Worm (Caenorhabditis elegans): ENCODE data around the gene mcd-1.

The mcd-1 gene

DNA sequence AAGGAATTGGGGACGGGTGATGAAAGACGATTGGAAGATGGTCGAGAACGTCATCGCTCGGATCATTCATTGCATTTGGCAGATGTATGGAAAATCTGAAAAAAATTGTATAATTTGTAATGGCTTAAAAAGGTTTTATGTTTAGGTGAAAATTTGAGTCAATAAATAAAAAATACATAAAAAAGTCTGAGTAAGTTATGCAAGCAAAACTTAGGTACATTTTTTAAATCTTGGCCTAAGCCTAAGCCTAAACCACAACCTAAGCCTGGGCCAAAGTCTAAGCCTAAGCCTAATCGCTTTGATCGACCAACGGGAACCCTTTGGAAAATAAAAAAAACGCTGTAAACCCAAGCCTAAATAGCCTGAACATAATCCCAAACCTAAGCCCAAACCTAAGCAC lies 43.6 kb downstream of the mcd-1 start, which contains the start of gene hot-3:
Gene hot-3, minus strand, starts transcription at position 101 of the 400 bp plus-strand sequence.
- TF ChIP-seq pqm-1 (tag; optimal IDR thresholded peaks at IDR 0.05) = no peak
- no peak for TF ChIP-seq pag-3 (tag; optimal IDR thresholded peaks at IDR 0.05; ENCODE audit: borderline replicate concordance)
- TF ChIP-seq ahr-1 (tag; optimal IDR thresholded peaks at IDR 0.05) = no peak
- no peak for TF ChIP-seq nhr-232 (tag; optimal IDR thresholded peaks at IDR 0.05)
- no peak for TF ChIP-seq hlh-8 (tag; optimal IDR thresholded peaks at IDR 0.05)
- no peak for TF ChIP-seq ztf-16 (tag; optimal IDR thresholded peaks at IDR 0.05)
- no peak for TF ChIP-seq hlh-30 (tag; optimal IDR thresholded peaks at IDR 0.05; ENCODE audit: insufficient read depth)
- no peak for TF ChIP-seq K02D7.2 (tag; optimal IDR thresholded peaks at IDR 0.05)
- no peak for TF ChIP-seq lin-11 (tag; optimal IDR thresholded peaks at IDR 0.05)
- TF ChIP-seq madf-2 (tag; optimal IDR thresholded peaks at IDR 0.05) = no peak
- TF ChIP-seq mec-3 (tag; optimal IDR thresholded peaks at IDR 0.05; ENCODE audit: borderline replicate concordance) = no peak

DNA sequence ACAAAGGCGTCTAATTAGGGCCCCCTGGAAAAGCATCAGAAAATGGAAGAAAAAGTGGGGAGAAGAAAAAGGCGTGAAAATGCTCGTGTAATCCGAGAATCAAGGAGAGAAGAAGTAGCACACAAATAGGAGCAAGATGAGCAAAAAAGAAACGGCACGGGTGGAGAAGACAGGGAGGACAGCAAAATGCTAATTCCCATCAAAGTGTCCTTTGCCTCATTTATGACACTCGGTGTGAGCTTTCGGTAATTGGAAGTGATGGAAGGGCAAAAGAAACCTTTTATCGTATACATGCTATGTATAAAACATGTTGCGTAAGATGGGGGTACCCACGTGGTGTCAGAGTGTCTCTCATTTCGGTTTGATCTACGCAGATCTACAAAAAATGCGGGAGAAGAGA lies 45.2 kb downstream of the mcd-1 start:
- TF ChIP-seq unc-42 (tag; optimal IDR thresholded peaks at IDR 0.05) (no peak), pax-1 (tag; optimal IDR thresholded peaks at IDR 0.05) (no peak)

DNA sequence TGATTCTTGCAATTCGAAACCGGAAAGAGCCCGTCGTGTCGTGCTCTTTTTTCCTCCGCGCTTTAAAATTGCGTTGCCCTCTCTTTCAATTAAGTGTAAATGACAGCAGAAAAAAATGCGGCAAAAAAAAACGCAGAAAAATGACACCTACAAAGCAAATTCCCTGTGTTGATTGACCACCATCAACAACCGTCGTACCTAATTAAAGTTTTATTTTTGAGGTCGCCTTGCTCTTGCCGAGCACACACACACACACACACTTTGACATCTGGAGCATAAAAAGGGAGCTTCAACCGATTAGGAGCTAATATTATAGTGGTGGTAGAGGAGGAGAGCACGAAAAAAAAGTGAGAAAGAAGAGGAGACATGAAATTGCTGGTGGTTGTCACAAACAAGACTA lies 47.6 kb downstream of the mcd-1 start:
- TF ChIP-seq ceh-30 (tag; optimal IDR thresholded peaks at IDR 0.05) (no peak), ceh-14 (tag; optimal IDR thresholded peaks at IDR 0.05) (no peak), rnt-1 (tag; optimal IDR thresholded peaks at IDR 0.05) (no peak), pros-1 (tag; optimal IDR thresholded peaks at IDR 0.05) (no peak), che-1 (tag; optimal IDR thresholded peaks at IDR 0.05) (no peak), hlh-6 (tag; optimal IDR thresholded peaks at IDR 0.05) (no peak), ceh-2 (tag; optimal IDR thresholded peaks at IDR 0.05) (no peak), madf-2 (tag; optimal IDR thresholded peaks at IDR 0.05) (no peak), nhr-11 (tag; optimal IDR thresholded peaks at IDR 0.05) (no peak), nhr-232 (tag; optimal IDR thresholded peaks at IDR 0.05) (no peak), sox-2 (GFP tag; IDR thresholded peaks at IDR 0.05) (no peak), unc-42 (tag; optimal IDR thresholded peaks at IDR 0.05) (no peak), ztf-16 (tag; optimal IDR thresholded peaks at IDR 0.05) (no peak), F13H6.1 (tag; optimal IDR thresholded peaks at IDR 0.05) (no peak), dve-1 (tag; optimal IDR thresholded peaks at IDR 0.05) (no peak), ceh-45 (GFP tag; IDR thresholded peaks at IDR 0.05) (no peak), pqm-1 (tag; optimal IDR thresholded peaks at IDR 0.05) (no peak)

DNA sequence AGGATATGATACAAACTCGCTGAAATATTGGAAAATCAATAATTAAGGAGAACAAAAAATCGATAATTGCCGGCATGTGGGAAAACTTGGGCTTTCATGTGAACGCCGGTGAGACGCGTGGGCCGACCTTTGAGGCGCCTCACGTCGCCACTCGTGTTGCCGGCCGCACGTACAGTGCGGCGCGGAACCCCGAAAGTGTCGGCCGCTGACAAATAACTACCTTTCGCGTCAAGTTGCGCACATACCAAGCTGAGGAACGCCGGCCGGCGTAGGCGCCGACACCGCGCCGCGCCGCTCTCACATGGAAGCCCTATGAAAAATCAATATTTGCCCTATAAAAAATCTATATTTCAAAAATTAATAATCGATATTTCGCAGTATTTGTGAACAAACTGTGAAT lies 49.9 kb downstream of the mcd-1 start:
- no peak for TF ChIP-seq ceh-14 (tag; optimal IDR thresholded peaks at IDR 0.05)
- no peak for TF ChIP-seq T23F11.4 (GFP tag; optimal IDR thresholded peaks at IDR 0.05)
- TF ChIP-seq pha-4 (tag; optimal IDR thresholded peaks at IDR 0.05) = no peak
- TF ChIP-seq hlh-8 (tag; optimal IDR thresholded peaks at IDR 0.05) = no peak
- no peak for TF ChIP-seq syd-9 (tag; optimal IDR thresholded peaks at IDR 0.05)
- no peak for TF ChIP-seq pax-1 (tag; optimal IDR thresholded peaks at IDR 0.05)
- no peak for TF ChIP-seq ahr-1 (tag; optimal IDR thresholded peaks at IDR 0.05)
- no peak for TF ChIP-seq ceh-19 (GFP tag; optimal IDR thresholded peaks at IDR 0.05)
- TF ChIP-seq fkh-10 (GFP tag; optimal IDR thresholded peaks at IDR 0.05) = no peak
- no peak for TF ChIP-seq ceh-2 (tag; optimal IDR thresholded peaks at IDR 0.05)
- no peak for TF ChIP-seq pqm-1 (tag; optimal IDR thresholded peaks at IDR 0.05)
- no peak for TF ChIP-seq fkh-6 (tag; optimal IDR thresholded peaks at IDR 0.05)
- TF ChIP-seq ceh-9 (tag; optimal IDR thresholded peaks at IDR 0.05) = no peak
- TF ChIP-seq zip-5 (tag; optimal IDR thresholded peaks at IDR 0.05) = no peak
- TF ChIP-seq hlh-13 (GFP tag; optimal IDR thresholded peaks at IDR 0.05) = no peak
- no peak for TF ChIP-seq madf-2 (tag; optimal IDR thresholded peaks at IDR 0.05)
- no peak for TF ChIP-seq lin-11 (tag; optimal IDR thresholded peaks at IDR 0.05)
- TF ChIP-seq Y22D7AL.16 (tag; optimal IDR thresholded peaks at IDR 0.05) = no peak
- no peak for TF ChIP-seq eyg-1 (tag; optimal IDR thresholded peaks at IDR 0.05)

Measured in whole organism, late embryonic.